Worm (Caenorhabditis elegans) whole organism, L4 larva: ENCODE results near the gene T04H1.5.

Source experiments
- F26F4.8 ChIP-seq: fragments of 200-800 bp; sonication (Bioruptor generic); conservative IDR thresholded peaks from 2 replicates; pipeline ENCODE4 v1.3.6; 2022; ENCODE audit warnings: missing genetic modification characterization, missing compliant biosample characterization
- aly-2 ChIP-seq: sonication (generic microtip); optimal IDR thresholded peaks from 2 replicates; lab custom pipeline; 2018; ENCODE audit warnings: missing biosample characterization, missing genetic modification characterization
- ceh-32 ChIP-seq: sonication (generic microtip); optimal IDR thresholded peaks from 2 replicates; lab custom pipeline; 2016; ENCODE audit warnings: mild to moderate bottlenecking, missing genetic modification characterization, missing compliant biosample characterization; ENCODE audit not compliant: poor library complexity
- egl-27 ChIP-seq: sonication (generic microtip); optimal IDR thresholded peaks from 3 replicates; lab custom pipeline; 2017; ENCODE audit warnings: missing biosample characterization, missing genetic modification reagents, missing genetic modification characterization
- fkh-10 ChIP-seq: fragments of 150-350 bp; optimal IDR thresholded peaks from 2 replicates; lab custom pipeline; 2014; ENCODE audit warnings: missing biosample characterization, missing genetic modification reagents, missing genetic modification characterization
- jun-1 ChIP-seq: fragments of 150-350 bp; optimal IDR thresholded peaks from 2 replicates; lab custom pipeline; 2014; ENCODE audit warnings: missing biosample characterization, missing genetic modification reagents, missing genetic modification characterization
- lsy-2 ChIP-seq, 2 experiments: fragments of 150-350 bp in 1 of 2; sonication (generic microtip) in 1 of 2; optimal IDR thresholded peaks; 2 replicates each; lab custom pipeline; 2014 to 2017; ENCODE audit warnings: missing biosample characterization in 2 of 2, missing genetic modification characterization in 2 of 2
- pqm-1 ChIP-seq: sonication (generic microtip); optimal IDR thresholded peaks from 2 replicates; lab custom pipeline; 2017; ENCODE audit warnings: missing biosample characterization, missing genetic modification characterization
- unc-62 ChIP-seq, 3 experiments: fragments of 150-350 bp in 1 of 3; sonication (generic microtip); optimal IDR thresholded peaks in 2 of 3; peaks in 1 of 3; 1 replicate in 1 of 3; 2 replicates in 2 of 3; lab custom pipeline; 2014 to 2017; ENCODE audit warnings: missing biosample characterization in 3 of 3, missing genetic modification characterization in 3 of 3, missing genetic modification reagents in 3 of 3, missing genotype in 1 of 3

ce11 chrV:12211090-12211489 lies 40.1 kb upstream of the T04H1.5 start:
- no peak for TF ChIP-seq F26F4.8
- no peak for TF ChIP-seq ceh-32 (tag; lab: Kevin White, UChicago)
- no peak for TF ChIP-seq aly-2
- TF ChIP-seq jun-1 (tag; lab: Kevin White, UChicago) = no peak
- TF ChIP-seq egl-27 = no peak
- no peak for TF ChIP-seq unc-62 (GFP tag; optimal IDR thresholded peaks at IDR 0.05 in 1 of 2; lab: Kevin White, UChicago)
- TF ChIP-seq unc-62 (tag; optimal IDR thresholded peaks at IDR 0.05; lab: Kevin White, UChicago) = no peak
- no peak for TF ChIP-seq lsy-2 (tag; optimal IDR thresholded peaks at IDR 0.05; lab: Kevin White, UChicago)
- no peak for TF ChIP-seq pqm-1
- no peak for TF ChIP-seq fkh-10 (GFP tag; lab: Kevin White, UChicago)
